Fruit fly (Drosophila melanogaster): ENCODE data around the gene AMPdeam.

Gene AMPdeam

DNA sequence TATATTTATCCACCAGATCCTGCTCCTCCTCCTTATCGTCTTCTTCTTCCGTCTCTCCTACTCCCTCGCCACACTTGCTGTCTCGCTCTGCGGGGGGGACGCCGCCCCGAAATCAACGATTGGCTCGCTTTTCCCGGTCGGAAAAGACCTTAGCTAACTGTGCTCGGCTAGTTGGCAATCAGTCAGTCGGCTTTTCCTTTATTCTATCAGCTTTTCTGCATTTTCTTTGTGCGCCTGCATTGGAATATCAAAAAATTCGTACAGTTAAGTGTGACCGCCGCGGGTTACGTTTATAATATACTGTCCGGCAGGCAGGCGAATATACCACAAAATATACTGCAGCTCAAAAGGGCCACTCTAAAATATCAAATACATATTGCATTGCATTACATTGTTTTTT is 15.6 kb downstream of the AMPdeam start, which contains the start of gene jub:
Gene jub, minus strand, starts transcription at position 289 of the 400 bp plus-strand sequence.
- TF ChIP-seq CG12768 (GFP tag; optimal IDR thresholded peaks at IDR 0.05), result no peak
- peak; percentile 45 for TF ChIP-seq bab1 (GFP tag; optimal IDR thresholded peaks at IDR 0.05)
- TF ChIP-seq tj (GFP tag; optimal IDR thresholded peaks at IDR 0.05), result no peak
- TF ChIP-seq Clk (GFP tag; optimal IDR thresholded peaks at IDR 0.05), result no peak
- TF ChIP-seq CG14711 (tag; optimal IDR thresholded peaks at IDR 0.05), result peak; percentile 32

DNA sequence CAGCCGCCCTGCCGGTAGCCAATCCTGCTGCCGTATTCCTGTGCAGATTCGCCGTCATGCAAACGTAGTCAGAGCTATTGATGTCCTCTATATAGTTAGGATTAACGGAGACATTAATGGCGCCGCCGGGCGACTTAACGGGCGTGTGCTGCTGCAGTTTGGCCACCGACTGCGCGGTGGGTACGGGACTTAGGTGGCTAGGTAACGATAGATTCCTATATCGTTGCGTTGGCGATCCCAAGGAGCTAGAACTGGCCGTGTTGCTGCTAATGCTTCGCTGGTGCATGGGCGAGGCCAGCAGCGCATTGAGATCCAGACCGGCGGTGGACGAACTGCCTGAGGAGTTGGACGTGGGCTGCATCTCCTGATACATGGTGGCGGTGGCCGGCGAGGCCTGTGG is 16.8 kb downstream of the AMPdeam start:
- TF ChIP-seq Crg-1 (GFP tag; optimal IDR thresholded peaks at IDR 0.05) (no peak), CG12768 (GFP tag; optimal IDR thresholded peaks at IDR 0.05) (no peak), toe (GFP tag; optimal IDR thresholded peaks at IDR 0.05) (no peak), ovo (GFP tag; optimal IDR thresholded peaks at IDR 0.05) (no peak), cic (GFP tag; optimal IDR thresholded peaks at IDR 0.05) (no peak)

DNA sequence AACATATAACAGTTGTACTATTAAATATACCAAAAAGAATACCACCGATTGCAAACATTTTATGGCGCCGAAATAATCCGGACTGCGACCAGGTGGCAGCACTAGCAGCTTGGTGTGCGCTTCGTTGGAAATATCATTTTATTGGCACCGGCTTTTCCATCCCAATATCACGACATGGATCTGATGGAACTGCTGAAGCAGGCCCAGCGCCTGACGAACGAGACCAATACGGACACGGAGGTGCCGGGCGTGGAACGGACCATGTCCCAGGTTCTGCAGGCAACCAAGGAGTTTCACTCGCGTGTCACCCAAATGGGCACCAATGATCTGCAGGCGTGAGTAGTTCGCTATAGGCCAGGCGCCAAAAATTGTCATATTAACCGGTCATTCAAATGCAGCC is 22.9 kb downstream of the AMPdeam start, which contains the start of gene Nup93-1:
Gene Nup93-1, plus strand, starts transcription at position 74 of the 400 bp plus-strand sequence.
- TF ChIP-seq CG33017 (tag; optimal IDR thresholded peaks at IDR 0.05), result no peak
- TF ChIP-seq CG7101 (tag; optimal IDR thresholded peaks at IDR 0.05), result no peak
- TF ChIP-seq CG12768 (GFP tag; optimal IDR thresholded peaks at IDR 0.05), result no peak
- TF ChIP-seq ovo (GFP tag; optimal IDR thresholded peaks at IDR 0.05), result no peak
- TF ChIP-seq cic (GFP tag; optimal IDR thresholded peaks at IDR 0.05), result no peak
- no peak for TF ChIP-seq Clk (GFP tag; optimal IDR thresholded peaks at IDR 0.05)
- no peak for TF ChIP-seq Crg-1 (GFP tag; optimal IDR thresholded peaks at IDR 0.05)

DNA sequence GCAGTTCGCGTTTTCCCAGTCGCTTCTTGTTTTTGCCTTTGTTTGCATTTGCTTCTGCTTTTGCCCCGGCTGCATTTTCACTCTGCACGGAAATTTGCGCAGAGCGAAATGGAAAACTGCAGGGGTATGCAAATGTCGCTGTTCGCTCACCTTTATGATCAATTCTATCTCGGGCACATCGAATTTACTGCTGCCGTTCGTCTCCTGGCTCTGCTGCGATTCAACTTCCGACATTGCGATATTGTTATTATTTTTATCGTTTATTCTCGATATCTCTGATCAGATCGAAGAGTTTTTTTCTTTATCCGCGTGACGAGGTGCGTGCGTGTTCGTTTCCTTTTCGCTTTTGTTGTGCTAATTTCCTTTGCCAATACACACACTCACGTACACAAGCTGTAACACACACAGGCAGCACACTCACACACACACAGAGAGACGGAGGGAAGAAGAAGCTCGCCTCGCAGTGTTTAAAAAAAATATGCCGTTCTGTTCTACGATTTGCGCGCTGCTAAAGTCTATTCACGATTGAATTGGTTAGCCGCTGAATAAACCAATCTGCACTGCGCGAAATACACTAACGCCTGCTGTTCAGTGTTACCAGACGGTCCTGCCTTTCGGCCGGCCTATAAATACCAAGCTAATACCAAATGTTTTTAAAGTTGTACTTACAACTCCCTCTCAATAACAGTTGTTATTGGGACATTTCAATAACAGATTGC is 23.7 kb downstream of the AMPdeam start, which contains the start of gene Clic:
Gene Clic, minus strand, starts transcription at position 533 of the 719 bp plus-strand sequence.
- TF ChIP-seq Crg-1 (GFP tag; optimal IDR thresholded peaks at IDR 0.05), result peak; percentile 7
- TF ChIP-seq CG11617 (GFP tag; optimal IDR thresholded peaks at IDR 0.05), result no peak
- peak; percentile 45 for TF ChIP-seq pad (GFP tag; optimal IDR thresholded peaks at IDR 0.05)
- no peak for TF ChIP-seq kay (GFP tag; ENCODE audit: borderline replicate concordance)
- peak; percentile 8 for TF ChIP-seq cic (GFP tag; optimal IDR thresholded peaks at IDR 0.05)
- peak; percentile 98 for TF ChIP-seq tj (GFP tag; optimal IDR thresholded peaks at IDR 0.05)
- peak; percentile 75 for TF ChIP-seq Mnt (GFP tag; optimal IDR thresholded peaks at IDR 0.05)
- no peak for TF ChIP-seq Clk (GFP tag; optimal IDR thresholded peaks at IDR 0.05)
- no peak for TF ChIP-seq cnc (optimal IDR thresholded peaks at IDR 0.05)
- peak; percentile 23 for TF ChIP-seq CG1620 (GFP tag; optimal IDR thresholded peaks at IDR 0.05)
- TF ChIP-seq bab1 (GFP tag; optimal IDR thresholded peaks at IDR 0.05), result peak; percentile 10
- peak; percentile 29 for TF ChIP-seq ovo (GFP tag; optimal IDR thresholded peaks at IDR 0.05)
- no peak for TF ChIP-seq CG12768 (GFP tag; optimal IDR thresholded peaks at IDR 0.05)
- no peak for TF ChIP-seq CG7045 (GFP tag; optimal IDR thresholded peaks at IDR 0.05)
- no peak for TF ChIP-seq toe (GFP tag; optimal IDR thresholded peaks at IDR 0.05)
- TF ChIP-seq CG14711 (tag; optimal IDR thresholded peaks at IDR 0.05), result peak; percentile 50
- no peak for TF ChIP-seq CG33017 (tag; optimal IDR thresholded peaks at IDR 0.05)
- TF ChIP-seq CG7101 (tag; optimal IDR thresholded peaks at IDR 0.05), result peak; percentile 49

DNA sequence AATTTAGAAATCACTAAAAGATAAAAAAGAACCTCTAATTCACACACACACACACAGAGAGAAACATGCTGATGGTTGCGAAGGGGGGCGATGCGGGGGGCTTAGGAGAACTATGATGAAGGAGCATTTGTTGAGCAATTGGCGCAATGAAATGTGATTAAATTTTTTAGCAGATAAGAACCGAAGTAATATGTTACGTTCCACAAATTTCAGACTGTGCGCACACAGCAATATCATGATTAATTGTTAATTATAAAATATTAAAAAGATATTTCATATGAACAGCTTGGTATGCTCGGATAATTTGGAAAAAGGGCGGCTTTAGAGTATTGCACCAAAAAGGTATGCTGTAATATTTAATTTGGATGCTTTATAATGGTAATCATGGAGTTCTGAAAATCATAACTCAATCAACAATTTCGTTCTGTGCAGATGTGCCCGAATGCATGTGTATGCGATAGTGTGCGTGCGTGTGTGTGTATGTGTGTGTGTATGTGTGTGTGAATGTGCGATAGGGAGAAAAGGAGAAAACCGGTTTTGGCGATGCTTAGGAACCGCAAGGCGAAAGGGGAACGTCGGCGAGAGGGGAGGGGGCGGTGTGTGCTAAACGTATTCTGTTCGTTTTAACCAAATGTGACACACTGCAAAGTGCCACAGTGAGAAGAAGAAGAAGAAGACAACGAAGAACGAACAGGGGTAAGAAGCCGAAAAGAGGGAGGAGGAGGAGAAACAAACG is 24.5 kb downstream of the AMPdeam start:
- TF ChIP-seq pad (GFP tag; optimal IDR thresholded peaks at IDR 0.05) (peak; percentile 93), CG7101 (tag; optimal IDR thresholded peaks at IDR 0.05) (no peak)

DNA sequence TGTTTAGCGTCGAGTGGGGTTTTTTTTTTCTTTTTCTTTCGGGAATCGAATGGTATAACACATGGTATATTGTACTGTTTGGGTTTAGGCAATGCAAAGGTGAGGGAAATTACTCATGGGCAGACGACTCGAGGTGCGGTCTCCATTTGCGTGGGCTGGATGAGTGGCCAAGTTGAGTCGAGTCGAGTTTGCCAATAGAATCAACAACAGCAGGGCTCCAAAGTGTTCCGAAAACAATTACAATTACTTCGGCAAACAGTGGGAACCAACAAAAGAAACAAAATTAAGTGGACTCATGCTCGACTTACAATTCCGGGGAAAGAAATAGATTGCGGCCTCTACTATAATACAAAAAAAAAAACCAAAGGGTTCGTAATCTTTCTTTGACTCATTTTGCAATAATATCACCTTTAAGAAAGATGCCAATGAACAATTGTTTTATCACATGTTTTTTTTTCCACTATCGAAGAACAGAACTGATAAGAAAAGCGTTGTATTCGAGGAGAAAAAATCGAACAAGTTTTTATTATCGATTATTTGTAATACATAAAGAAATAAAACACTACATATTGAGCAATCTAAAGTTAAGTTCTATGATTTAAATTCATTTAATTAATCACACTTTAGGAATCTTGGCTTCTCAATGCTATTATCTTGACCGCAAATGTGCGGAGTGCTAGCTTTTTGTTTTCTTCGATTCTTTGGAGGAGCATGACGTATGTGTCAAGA is 25.2 kb downstream of the AMPdeam start:
- TF ChIP-seq CG11617 (GFP tag; optimal IDR thresholded peaks at IDR 0.05) (no peak), toe (GFP tag; optimal IDR thresholded peaks at IDR 0.05) (no peak)

DNA sequence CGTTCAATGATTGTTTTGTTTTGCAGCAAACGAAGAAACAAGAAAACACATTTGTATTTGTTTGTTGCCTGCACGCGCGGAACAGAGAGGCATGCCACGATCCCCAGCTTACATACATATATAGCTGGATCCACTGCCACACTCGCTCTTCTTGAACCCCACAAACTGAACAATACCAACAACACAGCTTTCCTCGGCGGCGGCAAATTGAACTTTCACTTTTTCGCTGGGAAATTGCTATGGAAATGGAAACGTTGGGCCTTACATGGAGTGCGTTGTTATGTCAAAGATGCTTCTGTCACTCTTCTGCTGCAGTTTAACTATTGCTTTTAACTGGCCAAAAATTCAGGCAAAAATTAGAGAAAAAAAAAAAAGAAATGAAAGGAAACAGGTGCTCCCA is 26.0 kb downstream of the AMPdeam start:
- no peak for TF ChIP-seq CG7045 (GFP tag; optimal IDR thresholded peaks at IDR 0.05)
- no peak for TF ChIP-seq cic (GFP tag; optimal IDR thresholded peaks at IDR 0.05)

DNA sequence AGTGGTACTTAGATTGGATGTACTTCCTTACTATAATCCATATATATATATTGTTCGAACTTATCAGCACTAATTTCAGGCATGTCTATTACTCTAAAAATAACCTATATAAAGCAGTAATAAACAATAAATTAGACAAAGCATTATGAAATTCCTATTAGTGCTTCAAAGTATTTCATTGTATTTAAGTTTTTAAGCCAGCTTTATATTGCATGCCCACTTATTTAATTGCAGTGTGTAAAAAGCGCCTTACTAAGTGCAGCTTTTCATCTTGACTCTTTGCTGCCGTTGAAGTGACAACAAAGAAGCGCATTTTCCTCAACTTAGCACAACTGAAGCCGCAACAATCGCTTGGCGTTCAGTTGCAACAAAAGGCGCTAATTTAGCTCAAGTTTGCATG is 26.8 kb downstream of the AMPdeam start:
- TF ChIP-seq CG7045 (GFP tag; optimal IDR thresholded peaks at IDR 0.05) (no peak), CG1620 (GFP tag; optimal IDR thresholded peaks at IDR 0.05) (no peak), CG11617 (GFP tag; optimal IDR thresholded peaks at IDR 0.05) (no peak), toe (GFP tag; optimal IDR thresholded peaks at IDR 0.05) (no peak), Mnt (GFP tag; optimal IDR thresholded peaks at IDR 0.05) (no peak), Hr96 (GFP tag; optimal IDR thresholded peaks at IDR 0.05) (no peak), cnc (optimal IDR thresholded peaks at IDR 0.05) (no peak), Clk (GFP tag; optimal IDR thresholded peaks at IDR 0.05) (no peak), cic (GFP tag; optimal IDR thresholded peaks at IDR 0.05) (no peak), bab1 (GFP tag; optimal IDR thresholded peaks at IDR 0.05) (no peak), CG33017 (tag; optimal IDR thresholded peaks at IDR 0.05) (no peak)
